Fruit fly (Drosophila melanogaster): ENCODE measurements around the gene CG14223.

DNA sequence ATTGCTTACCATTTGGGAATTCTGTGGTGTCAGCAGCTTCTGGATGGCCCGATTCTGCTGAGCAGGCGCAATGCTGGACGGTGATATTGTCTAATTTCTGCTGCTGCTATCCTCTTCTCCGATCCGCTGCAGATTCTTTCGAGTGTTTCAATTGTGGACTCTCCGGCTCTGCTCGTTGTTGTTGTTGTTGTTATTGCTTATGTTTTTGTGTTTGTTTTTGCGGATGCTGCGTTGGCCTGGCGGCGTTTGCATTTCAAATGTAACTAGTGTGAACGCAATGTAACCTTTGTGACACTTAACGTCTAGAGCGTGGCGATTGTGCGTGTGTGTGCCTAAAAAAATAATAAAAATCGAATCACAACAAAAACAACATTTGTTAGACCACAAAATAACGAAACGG is 48.2 kb upstream of the CG14223 start:
- TF ChIP-seq Mio (GFP tag; optimal IDR thresholded peaks at IDR 0.05) (no peak), ey (GFP tag; optimal IDR thresholded peaks at IDR 0.05) (no peak)

Measured in whole organism, wandering third instar larva.